Worm (Caenorhabditis elegans): ENCODE measurements around the gene exp-1.

- TF ChIP-seq dpl-1 (GFP tag; optimal IDR thresholded peaks at IDR 0.05): no peak
- TF ChIP-seq lin-13 (GFP tag; optimal IDR thresholded peaks at IDR 0.05): no peak
- TF ChIP-seq pqm-1 (tag; optimal IDR thresholded peaks at IDR 0.05): no peak
- no peak for TF ChIP-seq nhr-11 (tag; optimal IDR thresholded peaks at IDR 0.05)
- TF ChIP-seq lsy-2 (tag; optimal IDR thresholded peaks at IDR 0.05): no peak
- no peak for TF ChIP-seq unc-39 (tag; optimal IDR thresholded peaks at IDR 0.05)
- no peak for TF ChIP-seq php-3 (GFP tag; IDR thresholded peaks at IDR 0.05)
- no peak for TF ChIP-seq mxl-2 (GFP tag; conservative IDR thresholded peaks at IDR 0.05)
- no peak for TF ChIP-seq spr-3 (GFP tag; optimal IDR thresholded peaks at IDR 0.05)
- TF ChIP-seq T20F7.1 (GFP tag; optimal IDR thresholded peaks at IDR 0.05): no peak
Observed at ce11 chrII:6192484-6192883, 31.6 kb upstream of the exp-1 start, which contains the start of gene cpb-2.

Data from whole organism, L4 larva.